Worm (Caenorhabditis elegans): ENCODE measurements around the gene fkb-4.

fkb-4 gene

DNA sequence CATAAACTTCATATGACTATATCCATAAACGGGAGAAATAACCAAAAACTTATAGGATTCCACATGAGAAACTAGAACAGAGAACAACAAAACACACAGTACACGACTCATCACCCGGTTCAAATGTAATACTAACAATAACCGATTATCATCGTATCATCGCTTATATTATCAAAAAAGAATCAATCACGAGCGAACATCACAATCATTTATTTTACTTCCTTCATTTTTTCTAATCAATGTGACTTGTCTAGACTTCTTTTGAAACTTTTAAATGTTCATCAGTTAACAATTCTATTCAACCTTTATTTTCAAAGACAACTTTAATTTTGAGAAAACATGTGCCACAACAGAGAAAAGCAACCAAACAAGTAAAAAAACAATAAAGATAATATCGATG, 8.3 kb upstream of the fkb-4 start, which contains the start of gene ugt-4:
TSS of gene ugt-4 (minus strand) at position 141 of the 400 bp plus-strand sequence.
- no peak for TF ChIP-seq sea-1 (GFP tag; conservative IDR thresholded peaks at IDR 0.05)
- TF ChIP-seq pes-1 (GFP tag; IDR thresholded peaks at IDR 0.05), result no peak
- no peak for TF ChIP-seq ets-7 (tag; optimal IDR thresholded peaks at IDR 0.05)
- TF ChIP-seq flt-1 (GFP tag; IDR thresholded peaks at IDR 0.05), result no peak
- no peak for TF ChIP-seq F13C5.2 (tag; optimal IDR thresholded peaks at IDR 0.05)

DNA sequence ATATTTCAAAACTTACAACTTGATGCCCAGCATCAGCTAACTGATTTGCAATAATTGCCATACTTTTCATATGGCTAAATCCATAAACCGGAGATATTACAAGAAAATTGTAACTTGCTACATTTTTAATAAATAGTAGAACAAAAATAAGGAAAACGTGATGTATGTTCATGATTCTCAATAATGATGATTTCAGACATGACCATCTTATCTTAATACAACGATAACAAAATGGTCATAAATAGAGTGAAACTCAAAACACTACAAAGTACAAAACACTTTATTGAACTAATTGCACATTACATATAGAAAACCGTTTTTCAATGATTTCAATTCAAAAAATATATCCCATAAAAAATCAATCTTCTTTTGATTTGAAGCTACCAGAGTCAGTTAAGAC, 5.8 kb upstream of the fkb-4 start, which contains the start of gene ugt-5:
TSS of gene ugt-5 (minus strand) at position 214 of the 400 bp plus-strand sequence.
- TF ChIP-seq tbx-37 (GFP tag; conservative IDR thresholded peaks at IDR 0.05) (no peak), hmg-4 (GFP tag; optimal IDR thresholded peaks at IDR 0.05) (no peak), hmbx-1 (tag; optimal IDR thresholded peaks at IDR 0.05) (no peak), sea-1 (GFP tag; conservative IDR thresholded peaks at IDR 0.05) (no peak), hnd-1 (tag; optimal IDR thresholded peaks at IDR 0.05) (no peak), scrt-1 (GFP tag; IDR thresholded peaks at IDR 0.05) (no peak), tbx-11 (GFP tag; IDR thresholded peaks at IDR 0.05) (no peak), ceh-36 (tag; optimal IDR thresholded peaks at IDR 0.05) (no peak), ets-7 (tag; optimal IDR thresholded peaks at IDR 0.05) (no peak), F13C5.2 (tag; optimal IDR thresholded peaks at IDR 0.05) (no peak), B0310.2 (tag; optimal IDR thresholded peaks at IDR 0.05) (no peak), pes-1 (GFP tag; IDR thresholded peaks at IDR 0.05) (no peak), tra-4 (tag; optimal IDR thresholded peaks at IDR 0.05) (no peak), ceh-13 (GFP tag; optimal IDR thresholded peaks at IDR 0.05) (no peak), ama-1 (optimal IDR thresholded peaks at IDR 0.05) (no peak), aly-1 (tag; optimal IDR thresholded peaks at IDR 0.05) (no peak), flt-1 (GFP tag; IDR thresholded peaks at IDR 0.05) (no peak)

DNA sequence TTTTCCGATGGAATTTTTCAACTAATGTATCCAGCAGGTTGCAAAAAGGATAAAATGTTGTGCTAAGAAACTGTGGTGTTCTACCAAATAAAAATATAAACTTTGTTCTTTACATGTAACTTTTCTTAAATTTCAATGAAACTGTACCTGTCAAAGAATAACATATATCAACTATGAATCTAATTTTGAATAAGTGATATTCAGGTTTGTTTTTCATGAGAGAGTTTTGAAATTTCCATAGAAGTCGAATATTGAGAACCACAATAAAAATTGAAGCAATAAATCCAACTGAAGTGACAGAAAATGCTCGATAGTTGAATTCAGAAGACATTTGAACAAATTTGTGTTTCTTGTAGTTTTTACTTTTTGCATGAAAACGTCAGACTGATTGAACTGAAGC, 3.3 kb upstream of the fkb-4 start, which contains the start of gene srbc-43:
TSS of gene srbc-43 (minus strand) at position 331 of the 400 bp plus-strand sequence.
- TF ChIP-seq ama-1 (optimal IDR thresholded peaks at IDR 0.05) (no peak), hmbx-1 (tag; optimal IDR thresholded peaks at IDR 0.05) (no peak), scrt-1 (GFP tag; IDR thresholded peaks at IDR 0.05) (no peak), ceh-13 (GFP tag; optimal IDR thresholded peaks at IDR 0.05) (no peak), sea-1 (GFP tag; conservative IDR thresholded peaks at IDR 0.05) (no peak), ceh-36 (tag; optimal IDR thresholded peaks at IDR 0.05) (no peak), hnd-1 (tag; optimal IDR thresholded peaks at IDR 0.05) (no peak), hmg-4 (GFP tag; optimal IDR thresholded peaks at IDR 0.05) (no peak), B0310.2 (tag; optimal IDR thresholded peaks at IDR 0.05) (no peak)

DNA sequence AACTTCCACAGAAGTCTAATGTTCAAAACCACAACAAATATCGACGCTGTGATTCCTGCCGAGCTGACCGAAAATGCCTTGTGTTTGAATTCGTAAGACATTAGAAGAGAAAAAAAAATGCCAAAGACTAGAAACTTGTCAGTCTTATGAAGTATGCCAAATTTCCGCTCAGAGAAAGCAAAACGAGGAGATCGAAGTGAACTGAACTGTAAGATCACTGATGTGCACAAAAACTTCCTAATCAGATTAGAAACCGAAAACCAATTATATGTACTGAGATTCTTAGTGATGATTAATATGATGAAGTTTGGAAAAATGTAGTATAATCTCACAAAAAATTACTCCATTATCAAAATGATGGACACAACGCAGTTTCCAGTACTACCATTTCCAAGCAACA, 1.5 kb upstream of the fkb-4 start, which contains the start of gene srbc-44:
TSS of gene srbc-44 (minus strand) at position 101 of the 400 bp plus-strand sequence.
- no peak for TF ChIP-seq aly-1 (tag; optimal IDR thresholded peaks at IDR 0.05)
- no peak for TF ChIP-seq hmbx-1 (tag; optimal IDR thresholded peaks at IDR 0.05)
- TF ChIP-seq B0310.2 (tag; optimal IDR thresholded peaks at IDR 0.05), result no peak
- TF ChIP-seq F13C5.2 (tag; optimal IDR thresholded peaks at IDR 0.05), result no peak

DNA sequence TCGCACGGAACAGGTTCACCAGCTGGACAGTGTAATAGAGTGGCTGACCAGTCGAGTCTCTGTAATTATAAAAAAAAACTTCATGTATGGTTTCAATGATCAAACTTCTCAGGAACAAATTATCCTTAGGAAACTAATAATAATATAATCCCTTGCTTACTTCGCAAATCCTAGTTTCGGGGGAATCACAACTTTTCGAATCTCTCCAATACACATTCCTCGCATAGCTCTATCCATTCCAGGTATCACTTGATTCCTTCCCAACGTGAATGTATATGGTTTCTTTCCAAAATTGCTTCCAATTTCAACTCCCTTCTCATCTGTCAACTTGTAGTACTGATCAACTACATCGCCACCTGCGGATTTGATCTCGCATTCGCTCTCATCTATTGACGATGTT, 586 bp downstream of the fkb-4 start:
- TF ChIP-seq flt-1 (GFP tag; IDR thresholded peaks at IDR 0.05), result no peak
- no peak for TF ChIP-seq pes-1 (GFP tag; IDR thresholded peaks at IDR 0.05)
- no peak for TF ChIP-seq ceh-36 (tag; optimal IDR thresholded peaks at IDR 0.05)
- TF ChIP-seq ceh-13 (GFP tag; optimal IDR thresholded peaks at IDR 0.05), result no peak
- TF ChIP-seq tbx-11 (GFP tag; IDR thresholded peaks at IDR 0.05), result no peak
- no peak for TF ChIP-seq ets-7 (tag; optimal IDR thresholded peaks at IDR 0.05)
- TF ChIP-seq hmbx-1 (tag; optimal IDR thresholded peaks at IDR 0.05), result no peak
- no peak for TF ChIP-seq hmg-4 (GFP tag; optimal IDR thresholded peaks at IDR 0.05)
- TF ChIP-seq F13C5.2 (tag; optimal IDR thresholded peaks at IDR 0.05), result no peak
- no peak for TF ChIP-seq tra-4 (tag; optimal IDR thresholded peaks at IDR 0.05)
- TF ChIP-seq sea-1 (GFP tag; conservative IDR thresholded peaks at IDR 0.05), result no peak
- TF ChIP-seq hnd-1 (tag; optimal IDR thresholded peaks at IDR 0.05), result no peak
- TF ChIP-seq ama-1 (optimal IDR thresholded peaks at IDR 0.05), result no peak
- no peak for TF ChIP-seq tbx-37 (GFP tag; conservative IDR thresholded peaks at IDR 0.05)
- no peak for TF ChIP-seq B0310.2 (tag; optimal IDR thresholded peaks at IDR 0.05)
- TF ChIP-seq aly-1 (tag; optimal IDR thresholded peaks at IDR 0.05), result no peak

DNA sequence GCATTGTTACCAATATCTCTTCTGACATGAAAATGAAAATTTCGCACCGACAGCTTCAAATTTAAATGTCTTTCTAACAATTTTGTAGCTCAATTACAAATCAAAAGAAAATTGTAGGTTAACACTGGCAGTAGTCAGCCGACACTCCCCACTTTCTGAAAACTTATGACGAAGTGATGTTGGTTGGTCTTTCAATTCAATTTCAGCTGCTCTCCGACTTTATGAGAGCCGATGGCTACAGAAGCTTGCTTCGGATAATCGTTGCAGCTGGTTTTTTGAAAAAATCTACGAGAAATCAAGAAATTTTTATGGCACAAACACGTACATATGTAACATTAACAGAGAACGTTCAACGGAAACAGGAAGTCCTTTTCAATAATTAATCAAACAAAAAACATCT, 2.1 kb downstream of the fkb-4 start, which contains the start of gene sre-20:
TSS of gene sre-20 (minus strand) at position 101 of the 400 bp plus-strand sequence.
- no peak for TF ChIP-seq flt-1 (GFP tag; IDR thresholded peaks at IDR 0.05)
- no peak for TF ChIP-seq B0310.2 (tag; optimal IDR thresholded peaks at IDR 0.05)
- TF ChIP-seq aly-1 (tag; optimal IDR thresholded peaks at IDR 0.05), result no peak
- TF ChIP-seq ceh-13 (GFP tag; optimal IDR thresholded peaks at IDR 0.05), result no peak
- no peak for TF ChIP-seq sea-1 (GFP tag; conservative IDR thresholded peaks at IDR 0.05)
- TF ChIP-seq ama-1 (optimal IDR thresholded peaks at IDR 0.05), result no peak
- no peak for TF ChIP-seq hnd-1 (tag; optimal IDR thresholded peaks at IDR 0.05)
- TF ChIP-seq ets-7 (tag; optimal IDR thresholded peaks at IDR 0.05), result no peak

DNA sequence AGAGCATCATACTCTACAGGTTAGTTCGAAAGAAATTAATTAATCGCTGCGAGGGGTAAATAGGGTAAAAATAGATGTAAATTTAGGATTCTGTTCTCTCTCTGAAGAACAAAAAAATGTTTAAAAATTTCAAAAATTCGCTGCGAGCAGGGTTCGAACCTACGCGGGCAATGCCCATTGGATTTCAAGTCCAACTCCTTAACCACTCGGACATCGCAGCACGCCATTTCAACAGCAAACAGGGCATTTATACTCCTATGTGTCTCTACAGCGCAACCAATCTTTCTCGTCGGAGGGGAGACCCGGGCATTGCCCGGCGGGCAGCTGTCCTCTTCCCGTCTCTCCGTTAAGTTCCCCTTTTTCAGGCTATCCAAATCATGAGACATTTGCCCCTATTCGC, 6.7 kb downstream of the fkb-4 start:
- TF ChIP-seq tbx-11 (GFP tag; IDR thresholded peaks at IDR 0.05) (peak; percentile 95), ceh-36 (tag; optimal IDR thresholded peaks at IDR 0.05) (peak; percentile 93), scrt-1 (GFP tag; IDR thresholded peaks at IDR 0.05) (peak; percentile 98), B0310.2 (tag; optimal IDR thresholded peaks at IDR 0.05) (peak; percentile 90), hnd-1 (tag; optimal IDR thresholded peaks at IDR 0.05) (peak; percentile 88), hmbx-1 (tag; optimal IDR thresholded peaks at IDR 0.05) (peak; percentile 80), pes-1 (GFP tag; IDR thresholded peaks at IDR 0.05) (peak; percentile 97), hmg-4 (GFP tag; optimal IDR thresholded peaks at IDR 0.05) (peak; percentile 94), F13C5.2 (tag; optimal IDR thresholded peaks at IDR 0.05) (peak; percentile 88), ceh-13 (GFP tag; optimal IDR thresholded peaks at IDR 0.05) (peak; percentile 85), tbx-37 (GFP tag; conservative IDR thresholded peaks at IDR 0.05) (peak; percentile 94), tra-4 (tag; optimal IDR thresholded peaks at IDR 0.05) (peak; percentile 74), sea-1 (GFP tag; conservative IDR thresholded peaks at IDR 0.05) (peak; percentile 98), aly-1 (tag; optimal IDR thresholded peaks at IDR 0.05) (peak; percentile 90), ets-7 (tag; optimal IDR thresholded peaks at IDR 0.05) (peak; percentile 77), flt-1 (GFP tag; IDR thresholded peaks at IDR 0.05) (peak; percentile 97), ama-1 (optimal IDR thresholded peaks at IDR 0.05) (no peak)
